Worm (Caenorhabditis elegans) whole organism, late embryonic: Measurements from ENCODE around the gene rps-4.

Source experiments
- C08G9.2 ChIP-seq: sonication (generic microtip); optimal IDR thresholded peaks from 2 replicates; lab custom pipeline; 2016; ENCODE audit warnings: mild to moderate bottlenecking, missing genetic modification characterization, moderate library complexity, missing compliant biosample characterization
- F13H6.1 ChIP-seq: sonication (generic microtip); optimal IDR thresholded peaks from 2 replicates; lab custom pipeline; 2016; ENCODE audit warnings: missing genetic modification characterization, missing compliant biosample characterization
- K09A11.1 ChIP-seq: sonication (generic microtip); optimal IDR thresholded peaks from 2 replicates; lab custom pipeline; 2017; ENCODE audit warnings: antibody characterized with exemption, mild to moderate bottlenecking, missing genetic modification characterization, missing compliant biosample characterization; ENCODE audit not compliant: insufficient read depth
- Y22D7AL.16 ChIP-seq: sonication (generic microtip); optimal IDR thresholded peaks from 2 replicates; lab custom pipeline; 2016; ENCODE audit warnings: missing genetic modification characterization, missing compliant biosample characterization
- ahr-1 ChIP-seq: sonication (generic microtip); optimal IDR thresholded peaks from 2 replicates; lab custom pipeline; 2016; ENCODE audit warnings: missing genetic modification characterization, missing compliant biosample characterization
- ama-1 ChIP-seq: fragments of 150-350 bp; optimal IDR thresholded peaks from 2 replicates; lab custom pipeline; 2014
- ceh-14 ChIP-seq: sonication (generic microtip); optimal IDR thresholded peaks from 2 replicates; lab custom pipeline; 2016; ENCODE audit warnings: missing genotype, missing genetic modification characterization, missing compliant biosample characterization
- ceh-18 ChIP-seq: sonication (generic microtip); optimal IDR thresholded peaks from 2 replicates; lab custom pipeline; 2016; ENCODE audit warnings: missing genetic modification characterization, missing compliant biosample characterization
- ceh-19 ChIP-seq: fragments of 200-800 bp; sonication (Bioruptor generic); optimal IDR thresholded peaks from 2 replicates; lab custom pipeline; 2018; ENCODE audit warnings: mild to moderate bottlenecking, missing genetic modification characterization, missing compliant biosample characterization
- ceh-2 ChIP-seq: sonication (generic microtip); optimal IDR thresholded peaks from 2 replicates; lab custom pipeline; 2016; ENCODE audit warnings: missing genotype, missing genetic modification characterization, missing compliant biosample characterization
- ceh-22 ChIP-seq: sonication (generic microtip); optimal IDR thresholded peaks from 2 replicates; lab custom pipeline; 2017; ENCODE audit warnings: missing biosample characterization, missing genetic modification characterization
- ceh-24 ChIP-seq: sonication (generic microtip); optimal IDR thresholded peaks from 2 replicates; lab custom pipeline; 2016; ENCODE audit warnings: mild to moderate bottlenecking, missing genetic modification characterization, missing compliant biosample characterization
- ceh-31 ChIP-seq: sonication (generic microtip); optimal IDR thresholded peaks from 2 replicates; lab custom pipeline; 2016; ENCODE audit warnings: missing genetic modification characterization, missing compliant biosample characterization
- ceh-34 ChIP-seq: sonication (generic microtip); optimal IDR thresholded peaks from 2 replicates; lab custom pipeline; 2016; ENCODE audit warnings: mild to moderate bottlenecking, missing genetic modification characterization, missing compliant biosample characterization
- ceh-9 ChIP-seq: sonication (generic microtip); optimal IDR thresholded peaks from 2 replicates; lab custom pipeline; 2016; ENCODE audit warnings: mild to moderate bottlenecking, missing genetic modification characterization, inconsistent platforms, missing compliant biosample characterization
- che-1 ChIP-seq: sonication (generic microtip); optimal IDR thresholded peaks from 2 replicates; lab custom pipeline; 2016; ENCODE audit warnings: mild to moderate bottlenecking, missing genetic modification characterization, missing compliant biosample characterization
- elt-2 ChIP-seq: sonication (generic microtip); optimal IDR thresholded peaks from 2 replicates; lab custom pipeline; 2016; ENCODE audit warnings: missing genetic modification reagents, missing genetic modification characterization, missing compliant biosample characterization
- ets-4 ChIP-seq: sonication (generic microtip); optimal IDR thresholded peaks from 2 replicates; lab custom pipeline; 2016; ENCODE audit warnings: missing genetic modification characterization, missing compliant biosample characterization
- eyg-1 ChIP-seq: sonication (generic microtip); optimal IDR thresholded peaks from 2 replicates; lab custom pipeline; 2016; ENCODE audit warnings: missing genotype, missing genetic modification characterization, missing compliant biosample characterization
- fkh-10 ChIP-seq: fragments of 150-350 bp; optimal IDR thresholded peaks from 2 replicates; lab custom pipeline; 2014; ENCODE audit warnings: missing biosample characterization, missing genetic modification reagents, missing genetic modification characterization
- fkh-6 ChIP-seq: sonication (generic microtip); optimal IDR thresholded peaks from 2 replicates; lab custom pipeline; 2016; ENCODE audit warnings: missing genetic modification characterization, missing compliant biosample characterization
- hlh-13 ChIP-seq: fragments of 200-800 bp; sonication (Bioruptor generic); optimal IDR thresholded peaks from 2 replicates; lab custom pipeline; 2018; ENCODE audit warnings: mild to moderate bottlenecking, missing genetic modification characterization, missing compliant biosample characterization
- hlh-6 ChIP-seq: sonication (generic microtip); optimal IDR thresholded peaks from 2 replicates; lab custom pipeline; 2016; ENCODE audit warnings: missing genotype, missing genetic modification characterization, missing compliant biosample characterization
- hlh-8 ChIP-seq: sonication (generic microtip); optimal IDR thresholded peaks from 2 replicates; lab custom pipeline; 2016; ENCODE audit warnings: missing genotype, missing genetic modification characterization, missing compliant biosample characterization
- lin-11 ChIP-seq: fragments of 200-800 bp; sonication (Bioruptor generic); optimal IDR thresholded peaks from 2 replicates; lab custom pipeline; 2018; ENCODE audit warnings: mild to moderate bottlenecking, missing genetic modification characterization, missing compliant biosample characterization
- mec-3 ChIP-seq: sonication (generic microtip); optimal IDR thresholded peaks from 2 replicates; lab custom pipeline; 2016; ENCODE audit warnings: borderline replicate concordance, missing genetic modification characterization, missing compliant biosample characterization
- nfya-1 ChIP-seq: sonication (generic microtip); optimal IDR thresholded peaks from 2 replicates; lab custom pipeline; 2017; ENCODE audit warnings: missing genetic modification characterization, mild to moderate bottlenecking, missing compliant biosample characterization, antibody characterized with exemption, moderate library complexity
- nhr-11 ChIP-seq: fragments of 150-350 bp; optimal IDR thresholded peaks from 2 replicates; lab custom pipeline; 2014; ENCODE audit warnings: missing biosample characterization, missing genetic modification characterization
- nhr-232 ChIP-seq: sonication (generic microtip); optimal IDR thresholded peaks from 2 replicates; lab custom pipeline; 2016; ENCODE audit warnings: missing genetic modification characterization, missing compliant biosample characterization
- npax-4 ChIP-seq: sonication (generic microtip); optimal IDR thresholded peaks from 2 replicates; lab custom pipeline; 2016; ENCODE audit warnings: missing genetic modification characterization, missing compliant biosample characterization
- pat-9 ChIP-seq: fragments of 200-800 bp; sonication (Bioruptor generic); optimal IDR thresholded peaks from 2 replicates; lab custom pipeline; 2018; ENCODE audit warnings: mild to moderate bottlenecking, missing genetic modification characterization, moderate library complexity, missing compliant biosample characterization
- pha-4 ChIP-seq: fragments of 150-350 bp; optimal IDR thresholded peaks from 2 replicates; lab custom pipeline; 2018; ENCODE audit warnings: missing biosample characterization, missing genetic modification reagents, missing genetic modification characterization
- pqm-1 ChIP-seq: sonication (generic microtip); optimal IDR thresholded peaks from 2 replicates; lab custom pipeline; 2016; ENCODE audit warnings: missing genetic modification characterization, missing compliant biosample characterization
- pros-1 ChIP-seq: fragments of 150-350 bp; optimal IDR thresholded peaks from 2 replicates; lab custom pipeline; 2014; ENCODE audit warnings: missing biosample characterization, missing genetic modification reagents, missing genetic modification characterization
- rnt-1 ChIP-seq: sonication (generic microtip); optimal IDR thresholded peaks from 2 replicates; lab custom pipeline; 2016; ENCODE audit warnings: missing genetic modification characterization, missing compliant biosample characterization
- sox-2 ChIP-seq: fragments of 200-800 bp; sonication (Bioruptor generic); IDR thresholded peaks from 2 replicates; pipeline ENCODE4 v1.3.6; 2022; ENCODE audit warnings: missing genetic modification reagents, missing genetic modification characterization, missing compliant biosample characterization
- sox-4 ChIP-seq: sonication (generic microtip); optimal IDR thresholded peaks from 2 replicates; lab custom pipeline; 2017; ENCODE audit warnings: mild to moderate bottlenecking, missing genetic modification characterization, inconsistent platforms, missing compliant biosample characterization
- syd-9 ChIP-seq: sonication (generic microtip); optimal IDR thresholded peaks from 2 replicates; lab custom pipeline; 2016; ENCODE audit warnings: mild to moderate bottlenecking, missing genetic modification characterization, moderate library complexity, missing compliant biosample characterization
- tbx-2 ChIP-seq: sonication (generic microtip); optimal IDR thresholded peaks from 2 replicates; lab custom pipeline; 2016; ENCODE audit warnings: missing genetic modification characterization, missing compliant biosample characterization
- ttx-3 ChIP-seq: sonication (generic microtip); optimal IDR thresholded peaks from 2 replicates; lab custom pipeline; 2016; ENCODE audit warnings: missing genetic modification reagents, missing genetic modification characterization, missing compliant biosample characterization
- unc-3 ChIP-seq, 2 experiments: fragments of 200-800 bp in 1 of 2; sonication (Bioruptor generic) in 1 of 2; sonication (generic microtip) in 1 of 2; conservative IDR thresholded peaks in 1 of 2; optimal IDR thresholded peaks in 1 of 2; 2 replicates each; pipeline versions ENCODE4 v1.3.6 to Lab custom; 2016 to 2022; ENCODE audit warnings: missing compliant biosample characterization in 2 of 2, missing genetic modification characterization in 2 of 2, missing genetic modification reagents in 1 of 2
- unc-42 ChIP-seq: sonication (generic microtip); optimal IDR thresholded peaks from 2 replicates; lab custom pipeline; 2016; ENCODE audit warnings: missing genotype, missing genetic modification characterization, missing compliant biosample characterization
- unc-86 ChIP-seq: sonication (generic microtip); optimal IDR thresholded peaks from 2 replicates; lab custom pipeline; 2016; ENCODE audit warnings: missing genetic modification characterization, missing compliant biosample characterization

Gene rps-4

DNA sequence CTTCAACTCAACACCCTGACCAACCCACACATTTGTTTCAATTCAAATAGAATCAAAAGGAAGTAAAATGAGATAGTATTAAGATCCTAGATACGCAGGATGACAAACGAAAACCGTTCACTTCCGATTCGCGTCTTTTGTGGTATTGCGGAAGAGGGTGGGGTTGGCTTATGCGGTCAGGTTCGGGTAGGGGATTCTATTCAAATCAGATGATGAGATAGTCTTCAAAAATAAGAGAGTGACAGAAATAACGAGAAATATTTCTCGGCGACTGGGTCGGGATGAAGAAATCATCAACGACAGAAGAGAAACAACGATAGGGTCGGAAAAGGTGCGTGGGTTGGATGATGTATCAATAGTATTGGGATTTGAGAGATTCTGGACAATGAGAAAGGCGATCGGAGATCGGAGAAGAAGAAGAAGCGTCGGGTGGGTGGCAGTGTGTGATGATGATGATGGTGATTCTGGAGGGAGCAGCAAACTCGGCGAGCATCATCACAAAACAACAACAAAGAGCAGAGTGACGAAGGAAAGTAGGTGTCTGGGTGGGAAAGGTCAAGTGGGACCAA is 11.0 kb upstream of the rps-4 start (continued):
- TF ChIP-seq elt-2: no peak
- no peak for TF ChIP-seq unc-42 (tag; lab: Kevin White, UChicago)
- TF ChIP-seq pat-9 (tag; lab: Kevin White, UChicago): no peak
- peak; percentile 75 for TF ChIP-seq rnt-1
- no peak for TF ChIP-seq ahr-1 (tag; lab: Kevin White, UChicago)
- TF ChIP-seq K09A11.1 (tag; lab: Kevin White, UChicago): no peak
- TF ChIP-seq ceh-31 (tag; lab: Kevin White, UChicago): no peak
- TF ChIP-seq hlh-6 (tag; lab: Kevin White, UChicago): no peak
- no peak for TF ChIP-seq nhr-232 (tag; lab: Kevin White, UChicago)
- no peak for TF ChIP-seq hlh-8
- TF ChIP-seq eyg-1: no peak
- no peak for TF ChIP-seq unc-86
- TF ChIP-seq ceh-14: no peak
- TF ChIP-seq syd-9 (tag; lab: Kevin White, UChicago): no peak
- TF ChIP-seq mec-3: no peak
- no peak for TF ChIP-seq ceh-9 (tag; lab: Kevin White, UChicago)
- no peak for TF ChIP-seq ceh-24
- TF ChIP-seq fkh-10: no peak
- peak; percentile 31 for TF ChIP-seq nfya-1 (tag; lab: Kevin White, UChicago)
- no peak for TF ChIP-seq lin-11 (tag; lab: Kevin White, UChicago)
- no peak for TF ChIP-seq ets-4
- TF ChIP-seq ttx-3: no peak
- TF ChIP-seq ceh-19 (GFP tag; lab: Kevin White, UChicago): no peak
- TF ChIP-seq ceh-34 (tag; lab: Kevin White, UChicago): no peak
- no peak for TF ChIP-seq pros-1 (tag; lab: Kevin White, UChicago)
- no peak for TF ChIP-seq ceh-22 (tag; lab: Kevin White, UChicago)
- TF ChIP-seq, all 69 proteins: peak for 6

DNA sequence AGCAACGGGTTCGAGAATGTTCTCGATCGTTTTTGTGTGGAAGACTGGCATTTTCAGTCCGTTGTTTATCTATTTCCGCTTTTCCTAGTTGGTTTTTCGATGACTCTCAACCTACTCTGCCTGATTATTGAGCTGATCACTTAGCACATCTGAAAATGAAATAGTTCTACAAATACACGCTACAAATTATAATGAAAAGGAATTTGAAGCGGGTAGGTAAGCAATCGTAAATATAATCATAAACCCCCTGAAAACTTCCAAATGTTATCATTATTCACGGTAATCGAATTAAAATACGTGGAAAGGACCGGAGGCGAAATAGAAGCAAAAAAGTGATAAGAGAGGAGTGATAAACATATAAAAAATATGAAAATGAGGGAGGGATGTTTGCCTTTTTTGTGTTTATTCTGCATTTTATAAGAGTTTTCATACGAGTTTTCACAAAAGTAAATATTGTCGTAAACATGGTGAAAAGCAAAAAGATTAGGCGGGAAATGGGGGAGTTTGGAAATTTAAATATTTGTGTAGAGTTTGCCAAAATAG is 9.8 kb upstream of the rps-4 start, which contains the start of gene deb-1:
Gene deb-1, minus strand, starts transcription at position 51 of the 543 bp plus-strand sequence.
- peak; percentile 8 for TF ChIP-seq elt-2
- TF ChIP-seq Y22D7AL.16 (tag; lab: Kevin White, UChicago): no peak
- TF ChIP-seq npax-4 (tag; lab: Kevin White, UChicago): no peak
- TF ChIP-seq ceh-19 (GFP tag; lab: Kevin White, UChicago): no peak
- no peak for TF ChIP-seq fkh-6

DNA sequence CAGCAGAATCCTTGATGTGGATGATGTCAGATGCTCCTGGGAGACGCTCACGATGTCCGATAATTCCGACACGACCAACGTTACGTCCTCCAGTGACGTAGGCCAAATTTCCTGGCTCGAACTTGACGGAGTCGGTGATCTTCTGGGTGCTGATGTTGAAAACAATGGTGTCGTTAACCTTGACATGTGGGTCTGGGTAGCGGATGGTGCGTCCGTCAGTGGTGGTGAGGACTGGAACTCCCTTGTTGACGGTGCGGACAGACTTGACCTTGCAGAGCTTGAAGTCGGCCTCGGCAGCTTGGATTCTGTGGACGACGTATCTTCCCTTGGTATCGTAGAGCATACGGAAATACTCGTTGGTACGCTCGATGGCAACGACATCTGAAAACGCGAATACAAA is 506 bp downstream of the rps-4 start:
- TF ChIP-seq K09A11.1 (tag; lab: Kevin White, UChicago) (no peak), eyg-1 (no peak), nhr-232 (tag; lab: Kevin White, UChicago) (no peak), F13H6.1 (no peak), nhr-11 (tag; lab: Kevin White, UChicago) (no peak), ceh-18 (no peak), tbx-2 (no peak)

DNA sequence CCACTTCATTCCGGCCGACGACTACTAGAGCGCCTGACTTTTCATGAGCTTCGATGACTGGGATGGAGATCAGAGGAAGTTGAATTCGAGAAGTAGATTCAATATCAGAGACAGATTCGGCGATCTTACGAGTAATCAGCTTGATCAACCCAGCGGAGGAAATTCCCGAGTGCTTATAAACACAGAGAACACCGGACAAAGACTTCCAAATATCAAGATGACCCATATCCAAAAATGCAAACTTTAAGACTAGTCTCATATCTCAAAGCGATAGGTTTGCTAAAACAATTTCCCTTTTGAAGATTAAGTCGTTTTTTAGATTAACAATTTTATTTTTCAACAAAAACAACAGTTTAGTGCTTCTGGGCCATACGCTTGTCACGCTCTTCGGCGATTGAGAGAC is 1.1 kb downstream of the rps-4 start, which contains the start of gene Y43B11AR.3:
Gene Y43B11AR.3, minus strand, starts transcription at position 335 of the 403 bp plus-strand sequence.
- TF ChIP-seq sox-2 (GFP tag; lab: Robert Waterston, UW) (no peak), ama-1 (lab: Kevin White, UChicago) (peak; percentile 44)

DNA sequence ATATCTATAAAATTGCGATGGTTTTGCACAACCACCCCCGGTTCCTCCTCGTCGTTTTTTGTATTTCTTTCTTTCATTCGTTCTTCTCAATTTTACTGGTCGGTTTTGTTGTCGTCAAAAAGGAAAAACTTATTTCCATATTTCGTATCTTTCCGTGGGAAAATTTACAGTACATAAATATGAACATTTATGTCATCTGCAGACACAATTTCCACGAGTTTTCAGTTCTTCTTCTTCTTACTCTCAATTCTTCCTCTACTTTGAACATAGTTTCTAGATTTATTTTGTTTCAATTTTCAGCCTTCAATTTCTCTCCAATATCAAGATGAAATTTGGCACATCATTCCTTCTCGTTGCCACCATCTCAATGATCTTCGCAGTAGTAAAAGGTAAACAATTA is 3.3 kb downstream of the rps-4 start, which contains the start of gene Y43B11AR.1:
Gene Y43B11AR.1, plus strand, starts transcription at position 301 of the 400 bp plus-strand sequence.
- TF ChIP-seq unc-3 (GFP tag; conservative IDR thresholded peaks at IDR 0.05; lab: Robert Waterston, UW) (no peak), unc-3 (tag; optimal IDR thresholded peaks at IDR 0.05; lab: Kevin White, UChicago) (no peak), fkh-10 (no peak), Y22D7AL.16 (tag; lab: Kevin White, UChicago) (no peak), unc-42 (tag; lab: Kevin White, UChicago) (no peak), hlh-13 (no peak), ceh-2 (tag; lab: Kevin White, UChicago) (no peak), C08G9.2 (no peak), che-1 (tag; lab: Kevin White, UChicago) (no peak), ceh-9 (tag; lab: Kevin White, UChicago) (no peak), ceh-24 (no peak), pqm-1 (tag; lab: Kevin White, UChicago) (no peak), nhr-11 (tag; lab: Kevin White, UChicago) (no peak), pha-4 (no peak), unc-86 (no peak), ahr-1 (tag; lab: Kevin White, UChicago) (no peak), sox-4 (no peak)
